Fruit fly (Drosophila melanogaster): ENCODE results near the gene Aos1.

DNA sequence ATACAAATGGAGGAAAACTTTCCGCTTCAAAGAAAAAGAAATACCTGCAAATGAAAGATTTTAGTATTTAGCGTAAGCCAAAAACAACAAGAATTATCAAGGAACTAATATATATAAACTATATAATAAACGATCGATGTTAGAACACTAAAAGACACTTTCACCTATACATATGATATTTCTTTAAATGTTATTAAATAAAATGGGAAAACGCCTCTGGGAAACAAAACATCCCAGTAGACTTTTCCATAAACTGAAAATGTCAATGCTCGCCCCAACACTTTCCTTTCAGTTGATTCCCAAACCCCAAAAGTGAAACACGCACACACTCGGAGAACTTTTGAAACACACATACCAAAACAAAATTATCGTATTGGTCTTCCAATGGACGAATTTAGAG lies 13.7 kb upstream of the Aos1 start, which contains the start of gene vrs:
- TF ChIP-seq sv (GFP tag; optimal IDR thresholded peaks at IDR 0.05), result no peak
- no peak for TF ChIP-seq usp (GFP tag; optimal IDR thresholded peaks at IDR 0.05)
- TF ChIP-seq HLH106 (tag; optimal IDR thresholded peaks at IDR 0.05), result no peak
- no peak for TF ChIP-seq Myc (optimal IDR thresholded peaks at IDR 0.05)
- no peak for TF ChIP-seq Hnf4 (GFP tag; optimal IDR thresholded peaks at IDR 0.05)
- TF ChIP-seq rgr (GFP tag; optimal IDR thresholded peaks at IDR 0.05), result no peak
- TF ChIP-seq br (GFP tag; optimal IDR thresholded peaks at IDR 0.05), result no peak
- no peak for TF ChIP-seq pan (optimal IDR thresholded peaks at IDR 0.05)
- no peak for TF ChIP-seq CG32264 (GFP tag; optimal IDR thresholded peaks at IDR 0.05)
- no peak for TF ChIP-seq tai (GFP tag; optimal IDR thresholded peaks at IDR 0.05)
- TF ChIP-seq OdsH (GFP tag; optimal IDR thresholded peaks at IDR 0.05), result no peak
